Fruit fly (Drosophila melanogaster): Measurements from ENCODE around the gene CG34008.

dm6 chr3R:20544952-20545351 is 36.4 kb downstream of the CG34008 start:
- TF ChIP-seq OdsH (GFP tag; optimal IDR thresholded peaks at IDR 0.05) (peak; percentile 17), spab (GFP tag; optimal IDR thresholded peaks at IDR 0.05) (no peak)
